Worm (Caenorhabditis elegans) whole organism, L1 larva: ENCODE data around the gene C03B1.1.

ENCODE experiments used
- C04F5.9 ChIP-seq: sonication (generic microtip); optimal IDR thresholded peaks from 2 replicates; lab custom pipeline; 2016; ENCODE audit warnings: missing genetic modification characterization, missing compliant biosample characterization
- alr-1 ChIP-seq: fragments of 200-800 bp; sonication (Bioruptor generic); optimal IDR thresholded peaks from 2 replicates; lab custom pipeline; 2018; ENCODE audit warnings: borderline replicate concordance, mild to moderate bottlenecking, missing genetic modification characterization, missing compliant biosample characterization
- aly-2 ChIP-seq: fragments of 150-350 bp; optimal IDR thresholded peaks from 2 replicates; lab custom pipeline; 2014; ENCODE audit warnings: missing biosample characterization, missing genetic modification characterization
- ama-1 ChIP-seq: fragments of 150-350 bp; optimal IDR thresholded peaks from 2 replicates; lab custom pipeline; 2014
- ceh-63 ChIP-seq: fragments of 200-800 bp; sonication (Bioruptor generic); optimal IDR thresholded peaks from 2 replicates; lab custom pipeline; 2018; ENCODE audit warnings: mild to moderate bottlenecking, missing genetic modification characterization, missing compliant biosample characterization
- ceh-8 ChIP-seq: fragments of 200-800 bp; sonication (Bioruptor generic); optimal IDR thresholded peaks from 2 replicates; lab custom pipeline; 2018; ENCODE audit warnings: mild to moderate bottlenecking, missing genetic modification characterization, moderate library complexity, missing compliant biosample characterization
- dpl-1 ChIP-seq, 3 experiments: fragments of 150-350 bp in 2 of 3; sonication (generic microtip) in 1 of 3; optimal IDR thresholded peaks; 2 replicates each; lab custom pipeline; 2014 to 2017; ENCODE audit warnings: missing biosample characterization in 3 of 3, missing genetic modification characterization in 3 of 3, missing genetic modification reagents in 3 of 3
- dsc-1 ChIP-seq: sonication (generic microtip); optimal IDR thresholded peaks from 2 replicates; lab custom pipeline; 2016; ENCODE audit warnings: mild to moderate bottlenecking, missing genetic modification characterization, missing compliant biosample characterization
- efl-1 ChIP-seq, 4 experiments: fragments of 150-350 bp; optimal IDR thresholded peaks in 3 of 4; peaks in 1 of 4; 1 replicate in 1 of 4; 2 replicates in 3 of 4; lab custom pipeline; 2014; ENCODE audit warnings: missing biosample characterization in 2 of 4, missing genetic modification characterization in 2 of 4, missing genetic modification reagents in 2 of 4
- elt-3 ChIP-seq, 6 experiments: fragments of 150-350 bp in 1 of 6; sonication (generic microtip); optimal IDR thresholded peaks; 2 replicates each; lab custom pipeline; 2017 to 2018; ENCODE audit warnings: missing biosample characterization in 6 of 6, missing genetic modification characterization in 6 of 6, inconsistent platforms in 1 of 6
- fkh-8 ChIP-seq: sonication (generic microtip); optimal IDR thresholded peaks from 2 replicates; lab custom pipeline; 2016; ENCODE audit warnings: mild to moderate bottlenecking, missing genetic modification characterization, missing compliant biosample characterization
- hlh-4 ChIP-seq: sonication (generic microtip); optimal IDR thresholded peaks from 2 replicates; lab custom pipeline; 2016; ENCODE audit warnings: mild to moderate bottlenecking, missing genetic modification characterization, missing compliant biosample characterization
- isw-1 ChIP-seq: fragments of 200-800 bp; sonication (Bioruptor generic); IDR thresholded peaks from 2 replicates; pipeline ENCODE4 v1.3.6; 2022; ENCODE audit warnings: missing genetic modification characterization, missing compliant biosample characterization
- lin-15B ChIP-seq: fragments of 150-350 bp; sonication (generic microtip); optimal IDR thresholded peaks from 3 replicates; lab custom pipeline; 2014; ENCODE audit warnings: missing biosample characterization, missing genetic modification characterization
- lir-3 ChIP-seq: sonication (generic microtip); optimal IDR thresholded peaks from 2 replicates; lab custom pipeline; 2016; ENCODE audit warnings: mild to moderate bottlenecking, missing genetic modification characterization, moderate library complexity, missing compliant biosample characterization; ENCODE audit not compliant: poor library complexity
- mdl-1 ChIP-seq, 2 experiments: fragments of 150-350 bp; optimal IDR thresholded peaks; 2 replicates each; lab custom pipeline; 2014 to 2017; ENCODE audit warnings: missing biosample characterization in 2 of 2, missing genetic modification characterization in 2 of 2, inconsistent platforms in 1 of 2
- nhr-20 ChIP-seq: sonication (generic microtip); optimal IDR thresholded peaks from 2 replicates; lab custom pipeline; 2016; ENCODE audit warnings: mild to moderate bottlenecking, missing genetic modification characterization, missing compliant biosample characterization
- nhr-28 ChIP-seq: fragments of 150-350 bp; optimal IDR thresholded peaks from 2 replicates; lab custom pipeline; 2014; ENCODE audit warnings: missing biosample characterization, missing genetic modification characterization
- nhr-47 ChIP-seq: sonication (generic microtip); optimal IDR thresholded peaks from 2 replicates; lab custom pipeline; 2016; ENCODE audit warnings: mild to moderate bottlenecking, missing genetic modification characterization, moderate library complexity, missing compliant biosample characterization
- nhr-71 ChIP-seq: sonication (generic microtip); optimal IDR thresholded peaks from 2 replicates; lab custom pipeline; 2016; ENCODE audit warnings: mild to moderate bottlenecking, missing genetic modification characterization, moderate library complexity, missing compliant biosample characterization
- nhr-76 ChIP-seq: sonication (generic microtip); optimal IDR thresholded peaks from 2 replicates; lab custom pipeline; 2017; ENCODE audit warnings: missing biosample characterization, missing genetic modification characterization
- nhr-84 ChIP-seq: sonication (generic microtip); optimal IDR thresholded peaks from 2 replicates; lab custom pipeline; 2017; ENCODE audit warnings: missing biosample characterization, missing genetic modification characterization
- pax-3 ChIP-seq: fragments of 200-800 bp; sonication (Bioruptor generic); optimal IDR thresholded peaks from 2 replicates; lab custom pipeline; 2018; ENCODE audit warnings: mild to moderate bottlenecking, missing genetic modification characterization, moderate library complexity, missing compliant biosample characterization
- rnt-1 ChIP-seq: sonication (generic microtip); optimal IDR thresholded peaks from 2 replicates; lab custom pipeline; 2016; ENCODE audit warnings: mild to moderate bottlenecking, missing genetic modification characterization, moderate library complexity, missing compliant biosample characterization
- snpc-4 ChIP-seq: fragments of 150-350 bp; optimal IDR thresholded peaks from 2 replicates; lab custom pipeline; 2014; ENCODE audit warnings: missing biosample characterization, missing genetic modification characterization
- sox-4 ChIP-seq: sonication (generic microtip); optimal IDR thresholded peaks from 2 replicates; lab custom pipeline; 2016; ENCODE audit warnings: missing genetic modification characterization, missing compliant biosample characterization
- sup-37 ChIP-seq: fragments of 200-800 bp; sonication (Bioruptor generic); optimal IDR thresholded peaks from 2 replicates; lab custom pipeline; 2018; ENCODE audit warnings: mild to moderate bottlenecking, missing genetic modification characterization, missing compliant biosample characterization
- unc-130 ChIP-seq: fragments of 150-350 bp; optimal IDR thresholded peaks from 2 replicates; lab custom pipeline; 2017; ENCODE audit warnings: missing biosample characterization, missing genetic modification characterization, inconsistent platforms
- unc-62 ChIP-seq: fragments of 150-350 bp; optimal IDR thresholded peaks from 2 replicates; lab custom pipeline; 2014; ENCODE audit warnings: missing biosample characterization, missing genetic modification reagents, missing genetic modification characterization
- unc-86 ChIP-seq: sonication (generic microtip); optimal IDR thresholded peaks from 2 replicates; lab custom pipeline; 2016; ENCODE audit warnings: missing genetic modification characterization, missing compliant biosample characterization
- vab-15 ChIP-seq: sonication (generic microtip); optimal IDR thresholded peaks from 2 replicates; lab custom pipeline; 2017; ENCODE audit warnings: missing genotype, mild to moderate bottlenecking, missing genetic modification characterization, missing compliant biosample characterization
- xbp-1 ChIP-seq: sonication (generic microtip); optimal IDR thresholded peaks from 2 replicates; lab custom pipeline; 2016; ENCODE audit warnings: missing genetic modification characterization, missing compliant biosample characterization
- zip-4 ChIP-seq: fragments of 200-800 bp; sonication (Bioruptor generic); optimal IDR thresholded peaks from 2 replicates; lab custom pipeline; 2018; ENCODE audit warnings: mild to moderate bottlenecking, missing genetic modification characterization, moderate library complexity, missing compliant biosample characterization

Gene C03B1.1

ce11 chrX:6345785-6346184, 28.8 kb upstream of the C03B1.1 start:
- TF ChIP-seq aly-2 (tag; lab: Kevin White, UChicago) (no peak), unc-130 (tag; lab: Kevin White, UChicago) (no peak), xbp-1 (tag; lab: Kevin White, UChicago) (no peak), lir-3 (tag; lab: Kevin White, UChicago) (no peak), nhr-47 (no peak), nhr-76 (tag; lab: Kevin White, UChicago) (no peak), lin-15B (no peak), ceh-63 (no peak), pax-3 (no peak), nhr-71 (tag; lab: Kevin White, UChicago) (no peak), hlh-4 (tag; lab: Kevin White, UChicago) (no peak)

ce11 chrX:6347013-6347412, 27.5 kb upstream of the C03B1.1 start, which contains the start of gene C03B1.9:
C03B1.9 (minus strand) TSS chrX:6347113.
- TF ChIP-seq zip-4 (GFP tag; lab: Kevin White, UChicago): no peak
- no peak for TF ChIP-seq nhr-28
- no peak for TF ChIP-seq vab-15 (tag; lab: Kevin White, UChicago)
- TF ChIP-seq alr-1 (tag; lab: Kevin White, UChicago): no peak
- no peak for TF ChIP-seq isw-1 (GFP tag; lab: Robert Waterston, UW)
- TF ChIP-seq mdl-1 (tag; optimal IDR thresholded peaks at IDR 0.05; lab: Kevin White, UChicago): no peak
- TF ChIP-seq nhr-84 (tag; lab: Kevin White, UChicago): no peak
- no peak for TF ChIP-seq dpl-1 (GFP tag; optimal IDR thresholded peaks at IDR 0.05; lab: Kevin White, UChicago)
- no peak for TF ChIP-seq dsc-1 (tag; lab: Kevin White, UChicago)
- TF ChIP-seq sup-37 (GFP tag; lab: Kevin White, UChicago): no peak
- TF ChIP-seq efl-1 (optimal IDR thresholded peaks at IDR 0.05; lab: Kevin White, UChicago): no peak
- no peak for TF ChIP-seq efl-1 (GFP tag; optimal IDR thresholded peaks at IDR 0.05 in 1 of 2; lab: Kevin White, UChicago)
- no peak for TF ChIP-seq snpc-4 (tag; lab: Kevin White, UChicago)
- no peak for TF ChIP-seq xbp-1 (tag; lab: Kevin White, UChicago)
- TF ChIP-seq nhr-71 (tag; lab: Kevin White, UChicago): no peak
- TF ChIP-seq rnt-1 (tag; lab: Kevin White, UChicago): no peak
- no peak for TF ChIP-seq unc-62 (GFP tag; lab: Kevin White, UChicago)
- no peak for TF ChIP-seq C04F5.9 (tag; lab: Kevin White, UChicago)
- TF ChIP-seq, all 84 proteins: peak for 0

ce11 chrX:6350016-6350415, 24.5 kb upstream of the C03B1.1 start, which contains the start of gene C03B1.6:
C03B1.6 (plus strand) TSS chrX:6350316.
- TF ChIP-seq sup-37 (GFP tag; lab: Kevin White, UChicago) (no peak), rnt-1 (tag; lab: Kevin White, UChicago) (no peak), ama-1 (lab: Kevin White, UChicago) (no peak), dsc-1 (tag; lab: Kevin White, UChicago) (peak; percentile 7), dpl-1 (GFP tag; optimal IDR thresholded peaks at IDR 0.05; lab: Kevin White, UChicago) (no peak)

- peak; percentile 3 for TF ChIP-seq nhr-20
- TF ChIP-seq fkh-8 (tag; lab: Kevin White, UChicago): peak; percentile 78
- peak; percentile 51 for TF ChIP-seq nhr-71 (tag; lab: Kevin White, UChicago)
- TF ChIP-seq elt-3 (tag; optimal IDR thresholded peaks at IDR 0.05; lab: Kevin White, UChicago): no peak
- TF ChIP-seq sox-4 (tag; lab: Kevin White, UChicago): peak; percentile 43
- TF ChIP-seq ceh-8 (GFP tag; lab: Kevin White, UChicago): peak; percentile 60
- TF ChIP-seq unc-86 (tag; lab: Kevin White, UChicago): no peak
- TF ChIP-seq xbp-1 (tag; lab: Kevin White, UChicago): peak; percentile 15
Observed at ce11 chrX:6353763-6354162, 20.8 kb upstream of the C03B1.1 start.
